Fruit fly (Drosophila melanogaster): Measurements from ENCODE around the gene Vps36.

dm6 chr3L:13476070-13476469 lies 36.8 kb downstream of the Vps36 start:
- no peak for TF ChIP-seq fd59A (GFP tag; optimal IDR thresholded peaks at IDR 0.05)
- no peak for TF ChIP-seq fd85E (GFP tag; optimal IDR thresholded peaks at IDR 0.05)
- no peak for TF ChIP-seq topi (GFP tag; optimal IDR thresholded peaks at IDR 0.05)
- TF ChIP-seq Eip78C (GFP tag): peak; percentile 85
- no peak for TF ChIP-seq CG16779 (tag; optimal IDR thresholded peaks at IDR 0.05)
- no peak; the same call in 2 of the 3 replicates for TF ChIP-seq CG6163 (GFP tag; IDR thresholded peaks at IDR 0.05)
- no peak for TF ChIP-seq dsx (GFP tag; optimal IDR thresholded peaks at IDR 0.05; ENCODE audit: poor library complexity, severe bottlenecking)
- no peak for TF ChIP-seq net (GFP tag; optimal IDR thresholded peaks at IDR 0.05)
- 0 out of 3 replicates have a peak, but pooled peaks have one; percentile 11 for TF ChIP-seq CG8119 (GFP tag; IDR thresholded peaks at IDR 0.05)
- TF ChIP-seq vri (GFP tag; optimal IDR thresholded peaks at IDR 0.05): no peak
- TF ChIP-seq CG6854 (GFP tag; optimal IDR thresholded peaks at IDR 0.05): no peak
